Fruit fly (Drosophila melanogaster) whole organism, prepupa: ENCODE data around the gene CG34300.
A peak's percentile ranks its signal among the peaks of the same experiment; 100 is the strongest.

ENCODE experiments used
- Blimp-1 ChIP-seq: fragments of 200-800 bp; sonication (Bioruptor generic); optimal IDR thresholded peaks from 3 replicates; lab custom pipeline; 2017; ENCODE audit warnings: missing biosample characterization, missing genetic modification characterization, mild to moderate bottlenecking, moderate library complexity, missing genetic modification reagents
- CG10631 ChIP-seq: fragments of 200-800 bp; sonication (Bioruptor generic); optimal IDR thresholded peaks from 2 replicates; lab custom pipeline; 2016; ENCODE audit warnings: missing biosample characterization, missing genetic modification characterization
- CG11762 ChIP-seq: fragments of 200-800 bp; sonication (Bioruptor generic); optimal IDR thresholded peaks from 3 replicates; lab custom pipeline; 2016; ENCODE audit warnings: missing biosample characterization, missing genetic modification characterization; ENCODE audit not compliant: insufficient read depth
- CG11902 ChIP-seq: fragments of 200-800 bp; sonication (Bioruptor generic); optimal IDR thresholded peaks from 3 replicates; lab custom pipeline; 2016; ENCODE audit warnings: missing biosample characterization, missing genetic modification characterization
- CG15336 ChIP-seq: fragments of 200-800 bp; sonication (Bioruptor generic); IDR thresholded peaks from 2 replicates; pipeline ENCODE4 v1.3.6; 2022; ENCODE audit warnings: missing biosample characterization, missing genetic modification characterization
- CG1621 ChIP-seq: fragments of 200-800 bp; sonication (Bioruptor generic); optimal IDR thresholded peaks from 3 replicates; lab custom pipeline; 2018; ENCODE audit warnings: missing biosample characterization, mild to moderate bottlenecking, missing genetic modification characterization
- CG16779 ChIP-seq: fragments of 200-800 bp; sonication (Bioruptor generic); optimal IDR thresholded peaks from 3 replicates; lab custom pipeline; 2017; ENCODE audit warnings: missing biosample characterization, mild to moderate bottlenecking, missing genetic modification characterization
- CG3032 ChIP-seq: fragments of 200-800 bp; optimal IDR thresholded peaks from 2 replicates; lab custom pipeline; 2019; ENCODE audit warnings: missing biosample characterization, mild to moderate bottlenecking, missing genetic modification characterization, moderate library complexity
- CG31627 ChIP-seq: fragments of 200-800 bp; sonication (Bioruptor generic); optimal IDR thresholded peaks from 3 replicates; lab custom pipeline; 2016; ENCODE audit warnings: missing biosample characterization, missing genetic modification characterization
- CG32006 ChIP-seq: fragments of 200-800 bp; sonication (Bioruptor generic); optimal IDR thresholded peaks from 3 replicates; lab custom pipeline; 2017; ENCODE audit warnings: missing biosample characterization, mild to moderate bottlenecking, missing genetic modification characterization
- CG34406 ChIP-seq: fragments of 200-800 bp; sonication (Bioruptor generic); optimal IDR thresholded peaks from 3 replicates; lab custom pipeline; 2016; ENCODE audit warnings: missing biosample characterization, missing genetic modification characterization
- CG4318 ChIP-seq: fragments of 200-800 bp; sonication (Bioruptor generic); optimal IDR thresholded peaks from 3 replicates; lab custom pipeline; 2017; ENCODE audit warnings: missing biosample characterization, mild to moderate bottlenecking, missing genetic modification characterization
- CG6163 ChIP-seq: fragments of 200-800 bp; sonication (Bioruptor generic); IDR thresholded peaks from 3 replicates; pipeline ENCODE4 v1.3.6; 2022; ENCODE audit warnings: missing biosample characterization, missing genetic modification characterization
- CG6276 ChIP-seq: fragments of 200-800 bp; sonication (Bioruptor generic); optimal IDR thresholded peaks from 2 replicates; lab custom pipeline; 2017; ENCODE audit warnings: missing biosample characterization, mild to moderate bottlenecking, missing genetic modification characterization
- CG6792 ChIP-seq: fragments of 200-800 bp; sonication (Bioruptor generic); optimal IDR thresholded peaks from 3 replicates; lab custom pipeline; 2016; ENCODE audit warnings: missing biosample characterization, missing genetic modification characterization
- CG6808 ChIP-seq: fragments of 200-800 bp; sonication (Bioruptor generic); optimal IDR thresholded peaks from 3 replicates; lab custom pipeline; 2017; ENCODE audit warnings: missing biosample characterization, missing genetic modification characterization, mild to moderate bottlenecking, moderate library complexity, missing genetic modification reagents
- CG7368 ChIP-seq: fragments of 200-800 bp; sonication (Bioruptor generic); optimal IDR thresholded peaks from 3 replicates; lab custom pipeline; 2016; ENCODE audit warnings: missing biosample characterization, missing genetic modification characterization
- CG8119 ChIP-seq: fragments of 200-800 bp; sonication (Bioruptor generic); IDR thresholded peaks from 3 replicates; pipeline ENCODE4 v1.3.6; 2022; ENCODE audit warnings: missing biosample characterization, missing genetic modification characterization
- CG8319 ChIP-seq: fragments of 200-800 bp; sonication (Bioruptor generic); optimal IDR thresholded peaks from 3 replicates; lab custom pipeline; 2016; ENCODE audit warnings: missing biosample characterization, missing genetic modification characterization
- CG9139 ChIP-seq: fragments of 200-800 bp; sonication (Bioruptor generic); optimal IDR thresholded peaks from 3 replicates; lab custom pipeline; 2017; ENCODE audit warnings: missing biosample characterization, mild to moderate bottlenecking, missing genetic modification characterization
- Eip75B ChIP-seq: fragments of 200-800 bp; sonication (Bioruptor generic); optimal IDR thresholded peaks from 3 replicates; lab custom pipeline; 2016; ENCODE audit warnings: missing biosample characterization, missing genetic modification characterization
- Eip78C ChIP-seq: fragments of 200-800 bp; sonication (Bioruptor generic); peaks from one replicate; lab custom pipeline; 2016; ENCODE audit warnings: missing biosample characterization, missing genetic modification characterization
- Eip93F ChIP-seq: fragments of 200-800 bp; sonication (Bioruptor generic); optimal IDR thresholded peaks from 2 replicates; lab custom pipeline; 2016; ENCODE audit warnings: missing biosample characterization, mild to moderate bottlenecking, missing genetic modification characterization
- Ets21C ChIP-seq: fragments of 200-800 bp; sonication (Bioruptor generic); optimal IDR thresholded peaks from 3 replicates; lab custom pipeline; 2016; ENCODE audit warnings: missing biosample characterization, missing genetic modification characterization
- Ets96B ChIP-seq: fragments of 200-800 bp; optimal IDR thresholded peaks from 2 replicates; lab custom pipeline; 2019; ENCODE audit warnings: missing biosample characterization, mild to moderate bottlenecking, missing genetic modification characterization, moderate library complexity
- Hr38 ChIP-seq: sonication (Bioruptor generic); optimal IDR thresholded peaks from 2 replicates; lab custom pipeline; 2016; ENCODE audit warnings: missing biosample characterization, missing genetic modification characterization
- Hr39 ChIP-seq: fragments of 200-800 bp; sonication (Bioruptor generic); optimal IDR thresholded peaks from 2 replicates; lab custom pipeline; 2016; ENCODE audit warnings: missing biosample characterization, missing genetic modification characterization
- Hr4 ChIP-seq: fragments of 200-800 bp; sonication (Bioruptor generic); optimal IDR thresholded peaks from 3 replicates; lab custom pipeline; 2016; ENCODE audit warnings: missing biosample characterization, missing genetic modification characterization
- Lpt ChIP-seq: fragments of 200-800 bp; sonication (Bioruptor generic); optimal IDR thresholded peaks from 3 replicates; lab custom pipeline; 2016; ENCODE audit warnings: missing biosample characterization, missing genetic modification characterization
- Met ChIP-seq: fragments of 200-800 bp; sonication (Bioruptor generic); optimal IDR thresholded peaks from 3 replicates; lab custom pipeline; 2016; ENCODE audit warnings: missing biosample characterization, missing genetic modification characterization
- Sox102F ChIP-seq: fragments of 200-800 bp; sonication (Bioruptor generic); optimal IDR thresholded peaks from 2 replicates; lab custom pipeline; 2016; ENCODE audit warnings: missing biosample characterization, mild to moderate bottlenecking, missing genetic modification characterization
- Sox14 ChIP-seq: fragments of 200-800 bp; sonication (Bioruptor generic); optimal IDR thresholded peaks from 3 replicates; lab custom pipeline; 2016; ENCODE audit warnings: missing biosample characterization, missing genetic modification characterization
- Sox15 ChIP-seq: fragments of 200-800 bp; sonication (Bioruptor generic); optimal IDR thresholded peaks from 3 replicates; lab custom pipeline; 2016; ENCODE audit warnings: missing biosample characterization, missing genetic modification characterization
- acj6 ChIP-seq: fragments of 200-800 bp; sonication (Bioruptor generic); optimal IDR thresholded peaks from 3 replicates; lab custom pipeline; 2016; ENCODE audit warnings: missing biosample characterization, missing genetic modification characterization
- cyc ChIP-seq: fragments of 200-800 bp; sonication (Bioruptor generic); optimal IDR thresholded peaks from 3 replicates; lab custom pipeline; 2016; ENCODE audit warnings: missing biosample characterization, missing genetic modification characterization
- dac ChIP-seq: fragments of 200-800 bp; sonication (Bioruptor generic); optimal IDR thresholded peaks from 2 replicates; lab custom pipeline; 2017; ENCODE audit warnings: missing biosample characterization, mild to moderate bottlenecking, missing genetic modification characterization
- dsx ChIP-seq: fragments of 200-800 bp; optimal IDR thresholded peaks from 3 replicates; lab custom pipeline; 2019; ENCODE audit warnings: missing biosample characterization, mild to moderate bottlenecking, missing genetic modification characterization, moderate library complexity; ENCODE audit not compliant: poor library complexity, severe bottlenecking
- eg ChIP-seq: fragments of 200-800 bp; sonication (Bioruptor generic); IDR thresholded peaks from 3 replicates; pipeline ENCODE4 v1.3.6; 2022; ENCODE audit warnings: missing biosample characterization, missing genetic modification characterization
- esn ChIP-seq: fragments of 200-800 bp; sonication (Bioruptor generic); optimal IDR thresholded peaks from 2 replicates; lab custom pipeline; 2016; ENCODE audit warnings: missing biosample characterization, mild to moderate bottlenecking, missing genetic modification characterization, moderate library complexity
- fd59A ChIP-seq: fragments of 200-800 bp; sonication (Bioruptor generic); optimal IDR thresholded peaks from 2 replicates; lab custom pipeline; 2017; ENCODE audit warnings: missing biosample characterization, mild to moderate bottlenecking, missing genetic modification characterization, missing genetic modification reagents
- lz ChIP-seq: fragments of 200-800 bp; sonication (Bioruptor generic); optimal IDR thresholded peaks from 3 replicates; lab custom pipeline; 2016; ENCODE audit warnings: missing biosample characterization, missing genetic modification characterization
- net ChIP-seq: fragments of 200-800 bp; sonication (Bioruptor generic); optimal IDR thresholded peaks from 3 replicates; lab custom pipeline; 2016; ENCODE audit warnings: missing biosample characterization, missing genetic modification characterization
- pdm3 ChIP-seq: fragments of 200-800 bp; sonication (Bioruptor generic); optimal IDR thresholded peaks from 3 replicates; lab custom pipeline; 2016; ENCODE audit warnings: missing biosample characterization, missing genetic modification characterization
- spab ChIP-seq: fragments of 200-800 bp; sonication (Bioruptor generic); optimal IDR thresholded peaks from 2 replicates; lab custom pipeline; 2017; ENCODE audit warnings: missing biosample characterization, mild to moderate bottlenecking, missing genetic modification characterization, missing genetic modification reagents
- ss ChIP-seq, 2 experiments: fragments of 200-800 bp; sonication (Bioruptor generic); optimal IDR thresholded peaks; 2 replicates in 1 of 2; 3 replicates in 1 of 2; lab custom pipeline; 2017 to 2018; ENCODE audit warnings: mild to moderate bottlenecking in 2 of 2, missing biosample characterization in 2 of 2, missing genetic modification characterization in 2 of 2, moderate library complexity in 1 of 2
- topi ChIP-seq: fragments of 200-800 bp; sonication (Bioruptor generic); optimal IDR thresholded peaks from 3 replicates; lab custom pipeline; 2016; ENCODE audit warnings: missing biosample characterization, missing genetic modification characterization
- vri ChIP-seq: fragments of 200-800 bp; sonication (Bioruptor generic); optimal IDR thresholded peaks from 3 replicates; lab custom pipeline; 2016; ENCODE audit warnings: missing biosample characterization, mild to moderate bottlenecking, missing genetic modification characterization

The CG34300 gene

dm6 chr3R:30258991-30259351 is 47.5 kb downstream of the CG34300 start (continued):
- TF ChIP-seq CG4318 (GFP tag; lab: Kevin White, UChicago) (peak; percentile 71), dsx (GFP tag; lab: Kevin White, UChicago) (peak; percentile 89), Eip75B (GFP tag; lab: Kevin White, UChicago) (peak; percentile 94), lz (peak; percentile 95), Ets96B (tag; lab: Kevin White, UChicago) (peak; percentile 96), CG6792 (GFP tag; lab: Kevin White, UChicago) (peak; percentile 94), Hr4 (GFP tag; lab: Kevin White, UChicago) (peak; percentile 85), Hr39 (peak; percentile 91)

DNA sequence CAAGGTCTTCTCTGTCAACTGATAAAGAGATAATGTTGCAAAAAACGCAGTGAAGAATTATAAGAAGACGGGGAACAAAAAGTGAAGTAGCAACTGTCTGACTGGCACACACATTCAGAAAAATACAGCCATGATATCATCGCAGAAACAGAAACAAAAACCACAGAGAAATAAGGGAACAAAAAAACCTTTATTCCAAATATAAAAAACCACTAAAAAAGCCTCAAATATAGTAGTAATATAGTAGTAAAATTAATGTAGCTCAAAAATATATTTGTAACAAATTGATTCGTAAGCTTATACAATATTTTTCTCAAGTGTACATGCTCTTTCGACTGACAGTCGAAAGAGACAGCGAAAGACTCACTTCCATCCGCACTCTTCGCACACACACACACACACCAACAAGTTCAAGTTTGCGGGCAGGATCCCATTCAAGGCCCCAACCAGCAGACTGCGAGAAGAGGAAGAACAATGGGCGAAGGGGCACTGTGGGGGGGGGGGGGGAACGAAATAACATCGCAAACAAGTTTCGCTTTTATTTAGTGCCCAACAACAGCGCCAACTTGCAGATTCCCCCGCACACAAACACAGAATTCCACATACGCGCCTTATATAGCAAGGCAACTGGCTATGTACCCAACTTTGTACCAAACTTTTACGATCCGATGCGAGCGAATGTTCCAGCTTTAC is 48.0 kb downstream of the CG34300 start:
- TF ChIP-seq CG6792 (GFP tag; lab: Kevin White, UChicago), result peak; percentile 88
- TF ChIP-seq fd59A, result peak; percentile 82
- TF ChIP-seq CG15336 (GFP tag; lab: Robert Waterston, UW), result peak; percentile 69
- TF ChIP-seq CG8119 (GFP tag; lab: Robert Waterston, UW), result peak; percentile 79
- no peak for TF ChIP-seq Hr38 (GFP tag; lab: Kevin White, UChicago)
- peak; percentile 73 for TF ChIP-seq CG1621 (tag; lab: Kevin White, UChicago)
- TF ChIP-seq lz, result peak; percentile 86
- peak; percentile 96 for TF ChIP-seq Ets96B (tag; lab: Kevin White, UChicago)
- peak; percentile 78 for TF ChIP-seq CG16779 (tag; lab: Kevin White, UChicago)
- no peak for TF ChIP-seq CG6276 (GFP tag; lab: Kevin White, UChicago)
- peak; percentile 98 for TF ChIP-seq Eip78C (GFP tag; lab: Kevin White, UChicago)
- peak; percentile 55 for TF ChIP-seq CG4318 (GFP tag; lab: Kevin White, UChicago)
- peak; percentile 80 for TF ChIP-seq CG8319 (GFP tag; lab: Kevin White, UChicago)
- peak; percentile 44; the same call in 1 of the 3 replicates for TF ChIP-seq eg (GFP tag; lab: Robert Waterston, UW)
- TF ChIP-seq Blimp-1 (GFP tag; lab: Kevin White, UChicago), result peak; percentile 97
- TF ChIP-seq Eip93F (GFP tag; lab: Kevin White, UChicago), result peak; percentile 20
- TF ChIP-seq vri (GFP tag; lab: Kevin White, UChicago), result peak; percentile 73
- peak; percentile 77 to 89 for TF ChIP-seq ss (GFP tag; optimal IDR thresholded peaks at IDR 0.05; lab: Kevin White, UChicago)
- TF ChIP-seq pdm3 (GFP tag; lab: Kevin White, UChicago), result peak; percentile 85
- peak; percentile 77 for TF ChIP-seq spab (GFP tag; lab: Kevin White, UChicago)
- TF ChIP-seq CG6163, result peak; percentile 84
- TF ChIP-seq CG10631 (GFP tag; lab: Kevin White, UChicago), result peak; percentile 94
- peak; percentile 13 for TF ChIP-seq Lpt
- TF ChIP-seq CG32006, result peak; percentile 65
- TF ChIP-seq CG11902 (GFP tag; lab: Kevin White, UChicago), result peak; percentile 66
- peak; percentile 69 for TF ChIP-seq Ets21C (GFP tag; lab: Kevin White, UChicago)
- peak; percentile 82 for TF ChIP-seq CG34406 (GFP tag; lab: Kevin White, UChicago)
- peak; percentile 91 for TF ChIP-seq esn
- TF ChIP-seq CG31627 (GFP tag; lab: Kevin White, UChicago), result peak; percentile 83
- TF ChIP-seq Sox102F (GFP tag; lab: Kevin White, UChicago), result peak; percentile 79
- peak; percentile 66 for TF ChIP-seq Sox15 (GFP tag; lab: Kevin White, UChicago)
- TF ChIP-seq net, result peak; percentile 52
- peak; percentile 95 for TF ChIP-seq Eip75B (GFP tag; lab: Kevin White, UChicago)
- TF ChIP-seq CG3032 (tag; lab: Kevin White, UChicago), result peak; percentile 94
- TF ChIP-seq Met (GFP tag; lab: Kevin White, UChicago), result peak; percentile 94
- TF ChIP-seq dsx (GFP tag; lab: Kevin White, UChicago), result peak; percentile 73
- peak; percentile 75 for TF ChIP-seq Hr39
- peak; percentile 59 for TF ChIP-seq CG11762 (GFP tag; lab: Kevin White, UChicago)
- peak; percentile 81 for TF ChIP-seq topi (GFP tag; lab: Kevin White, UChicago)
- peak; percentile 81 for TF ChIP-seq Sox14 (GFP tag; lab: Kevin White, UChicago)
- TF ChIP-seq CG9139 (GFP tag; lab: Kevin White, UChicago), result peak; percentile 69
- TF ChIP-seq dac (GFP tag; lab: Kevin White, UChicago), result no peak
- peak; percentile 86 for TF ChIP-seq CG7368 (GFP tag; lab: Kevin White, UChicago)
- TF ChIP-seq CG6808, result peak; percentile 79
- TF ChIP-seq acj6 (GFP tag; lab: Kevin White, UChicago), result peak; percentile 84
- peak; percentile 80 for TF ChIP-seq cyc (GFP tag; lab: Kevin White, UChicago)
